Fruit fly (Drosophila melanogaster): Measurements from ENCODE around the gene PolA2.

PolA2 gene

dm6 chr3R:27273118-27274062, 34.4 kb downstream of the PolA2 start, which contains the start of gene CG5934 (continued):
- TF ChIP-seq CG10462 (GFP tag; optimal IDR thresholded peaks at IDR 0.05): no peak
- no peak for TF ChIP-seq crc (GFP tag; optimal IDR thresholded peaks at IDR 0.05)
- TF ChIP-seq Poxn (GFP tag; IDR thresholded peaks at IDR 0.05): no peak
- no peak for TF ChIP-seq Blimp-1 (GFP tag; optimal IDR thresholded peaks at IDR 0.05)
- peak; percentile 90 for TF ChIP-seq Myb (GFP tag; optimal IDR thresholded peaks at IDR 0.05)
- peak; percentile 59 for TF ChIP-seq CG2120 (GFP tag; optimal IDR thresholded peaks at IDR 0.05)
- TF ChIP-seq yki (optimal IDR thresholded peaks at IDR 0.05): no peak
- TF ChIP-seq CG17385 (GFP tag; optimal IDR thresholded peaks at IDR 0.05): peak; percentile 97
- peak; percentile 59 for TF ChIP-seq B-H2 (GFP tag; optimal IDR thresholded peaks at IDR 0.05)
- TF ChIP-seq CG17361 (GFP tag; IDR thresholded peaks at IDR 0.05): no peak
- TF ChIP-seq HLHmδ (GFP tag; optimal IDR thresholded peaks at IDR 0.05): no peak
- TF ChIP-seq CG15269 (tag; optimal IDR thresholded peaks at IDR 0.05): no peak
- no peak for TF ChIP-seq CG7357 (GFP tag; IDR thresholded peaks at IDR 0.05)
- TF ChIP-seq amos (GFP tag; IDR thresholded peaks at IDR 0.05; ENCODE audit: partially characterized antibody): peak; percentile 25; the same call in 1 of the 2 replicates
- TF ChIP-seq CG7786 (GFP tag; optimal IDR thresholded peaks at IDR 0.05): peak; percentile 50
- peak; percentile 33 for TF ChIP-seq Sin3A (optimal IDR thresholded peaks at IDR 0.05)
- TF ChIP-seq Atf-2 (GFP tag; optimal IDR thresholded peaks at IDR 0.05): peak; percentile 40
- TF ChIP-seq CG11247 (GFP tag; IDR thresholded peaks at IDR 0.05): 0 out of 2 replicates have a peak, but pooled peaks have one; percentile 46
- TF ChIP-seq lab (GFP tag; optimal IDR thresholded peaks at IDR 0.05): peak; percentile 45
- TF ChIP-seq kni (GFP tag; optimal IDR thresholded peaks at IDR 0.05): peak; percentile 19
- TF ChIP-seq Ssrp (tag; optimal IDR thresholded peaks at IDR 0.05): no peak
- TF ChIP-seq wor (GFP tag; IDR thresholded peaks at IDR 0.05): no peak
- TF ChIP-seq ttk (GFP tag; IDR thresholded peaks at IDR 0.05): peak; percentile 48; the same call in 1 of the 2 replicates
- TF ChIP-seq HLH3B (GFP tag; IDR thresholded peaks at IDR 0.05): no peak
- no peak for TF ChIP-seq CG2202 (tag; optimal IDR thresholded peaks at IDR 0.05)
- peak; percentile 22 for TF ChIP-seq Hr3 (GFP tag; optimal IDR thresholded peaks at IDR 0.05)
- TF ChIP-seq gro (GFP tag; optimal IDR thresholded peaks at IDR 0.05): peak; percentile 17
- TF ChIP-seq crol (GFP tag; IDR thresholded peaks at IDR 0.05): no peak
- TF ChIP-seq CG31224 (GFP tag; IDR thresholded peaks at IDR 0.05): no peak
- TF ChIP-seq Mes4 (GFP tag; optimal IDR thresholded peaks at IDR 0.05): no peak
- no peak for TF ChIP-seq Drgx (GFP tag; IDR thresholded peaks at IDR 0.05)
- TF ChIP-seq dmrt11E (tag; optimal IDR thresholded peaks at IDR 0.05): no peak
- TF ChIP-seq gt (GFP tag; IDR thresholded peaks at IDR 0.05): no peak
- peak; percentile 41 for TF ChIP-seq CG30403 (GFP tag; optimal IDR thresholded peaks at IDR 0.05)
- TF ChIP-seq CG6765 (GFP tag; optimal IDR thresholded peaks at IDR 0.05): no peak
- peak; percentile 25 for TF ChIP-seq CG4282 (GFP tag; optimal IDR thresholded peaks at IDR 0.05)
- TF ChIP-seq CG12659 (GFP tag; optimal IDR thresholded peaks at IDR 0.05): peak; percentile 62
- TF ChIP-seq CG1832 (GFP tag; optimal IDR thresholded peaks at IDR 0.05): no peak
- peak; percentile 47 for TF ChIP-seq exex (tag; optimal IDR thresholded peaks at IDR 0.05)
- no peak for TF ChIP-seq Taf1 (GFP tag; IDR thresholded peaks at IDR 0.05)
- TF ChIP-seq CG4404 (GFP tag; IDR thresholded peaks at IDR 0.05): no peak
- TF ChIP-seq CG13287 (GFP tag; IDR thresholded peaks at IDR 0.05; ENCODE audit: partially characterized antibody): peak; percentile 24
- TF ChIP-seq Deaf1 (tag; optimal IDR thresholded peaks at IDR 0.05): peak; percentile 72
- TF ChIP-seq Abd-B (GFP tag; optimal IDR thresholded peaks at IDR 0.05): peak; percentile 32
- TF ChIP-seq tna (GFP tag; IDR thresholded peaks at IDR 0.05; ENCODE audit: partially characterized antibody): no peak
- TF ChIP-seq chn (GFP tag; optimal IDR thresholded peaks at IDR 0.05): no peak
- TF ChIP-seq CG14667 (GFP tag; IDR thresholded peaks at IDR 0.05): no peak
- TF ChIP-seq shn (GFP tag; optimal IDR thresholded peaks at IDR 0.05): peak; percentile 39
- no peak for TF ChIP-seq chm (GFP tag; IDR thresholded peaks at IDR 0.05)
- peak; percentile 47 for TF ChIP-seq NfI (GFP tag; optimal IDR thresholded peaks at IDR 0.05)

Measured in whole organism, embryonic.